Worm (Caenorhabditis elegans): Measurements from ENCODE around the gene glb-1.
A peak's percentile ranks its signal among the peaks of the same experiment; 100 is the strongest.

glb-1 gene

ce11 chrIII:8893464-8893863 lies 29.6 kb downstream of the glb-1 start, which contains the start of gene ZK637.4:
Gene ZK637.4 (plus strand): TSS chrIII:8893764.
- TF ChIP-seq atf-7 (tag; optimal IDR thresholded peaks at IDR 0.05): no peak
- no peak for TF ChIP-seq F57C9.4 (tag; optimal IDR thresholded peaks at IDR 0.05)
- TF ChIP-seq ztf-28 (GFP tag; IDR thresholded peaks at IDR 0.05): no peak
- no peak for TF ChIP-seq lin-40 (tag; optimal IDR thresholded peaks at IDR 0.05)
- no peak for TF ChIP-seq repo-1 (tag; optimal IDR thresholded peaks at IDR 0.05)
- no peak for TF ChIP-seq hmg-20 (GFP tag; IDR thresholded peaks at IDR 0.05)
- no peak for TF ChIP-seq Y79H2A.3 (GFP tag; conservative IDR thresholded peaks at IDR 0.05)
- no peak for TF ChIP-seq snpc-1.1 (tag; optimal IDR thresholded peaks at IDR 0.05; ENCODE audit: insufficient read depth)
- no peak for TF ChIP-seq T26A5.8 (tag; optimal IDR thresholded peaks at IDR 0.05)
- TF ChIP-seq egl-44 (GFP tag; IDR thresholded peaks at IDR 0.05): no peak

- TF ChIP-seq hmg-20 (GFP tag; IDR thresholded peaks at IDR 0.05): no peak
- no peak for TF ChIP-seq snpc-1.3 (tag; optimal IDR thresholded peaks at IDR 0.05; ENCODE audit: insufficient read depth)
- no peak for TF ChIP-seq efl-1 (GFP tag; optimal IDR thresholded peaks at IDR 0.05)
- TF ChIP-seq lsl-1 (GFP tag; optimal IDR thresholded peaks at IDR 0.05): no peak
- TF ChIP-seq nhr-90 (tag; optimal IDR thresholded peaks at IDR 0.05): no peak
- TF ChIP-seq B0336.3 (GFP tag; IDR thresholded peaks at IDR 0.05): no peak
- TF ChIP-seq ceh-58 (GFP tag; IDR thresholded peaks at IDR 0.05): no peak
- no peak for TF ChIP-seq egl-44 (GFP tag; IDR thresholded peaks at IDR 0.05)
- no peak for TF ChIP-seq rec-8 (tag; optimal IDR thresholded peaks at IDR 0.05)
- TF ChIP-seq snpc-3.4 (tag; optimal IDR thresholded peaks at IDR 0.05): no peak
- TF ChIP-seq F10E7.11 (tag; optimal IDR thresholded peaks at IDR 0.05): no peak
Measured at ce11 chrIII:8889931-8890330, 33.2 kb downstream of the glb-1 start, which contains the start of gene lnkn-1. Gene lnkn-1 (plus strand): TSS chrIII:8890231.

ce11 chrIII:8888956-8889355 lies 34.1 kb downstream of the glb-1 start, which contains the start of gene ZK637.14:
Gene ZK637.14 (minus strand): TSS chrIII:8889156.
- TF ChIP-seq ztf-3 (GFP tag; optimal IDR thresholded peaks at IDR 0.05) (no peak), snpc-1.3 (tag; optimal IDR thresholded peaks at IDR 0.05; ENCODE audit: insufficient read depth) (no peak), nhr-120 (GFP tag; IDR thresholded peaks at IDR 0.05) (no peak), lin-35 (GFP tag; optimal IDR thresholded peaks at IDR 0.05) (peak in 1 of 3 experiments; percentile 8), hlh-12 (tag; optimal IDR thresholded peaks at IDR 0.05) (no peak), snpc-1.1 (tag; optimal IDR thresholded peaks at IDR 0.05; ENCODE audit: insufficient read depth) (no peak), tbp1 (GFP tag; optimal IDR thresholded peaks at IDR 0.05) (peak; percentile 11), rpc-1 (optimal IDR thresholded peaks at IDR 0.05) (no peak), rpc-1 (tag; optimal IDR thresholded peaks at IDR 0.05) (no peak), lin-54 (GFP tag; optimal IDR thresholded peaks at IDR 0.05) (peak; percentile 14), attf-5 (GFP tag; optimal IDR thresholded peaks at IDR 0.05) (peak; percentile 65), nhr-90 (tag; optimal IDR thresholded peaks at IDR 0.05) (no peak), C17E4.6 (GFP tag; IDR thresholded peaks at IDR 0.05) (no peak), ceh-27 (GFP tag; optimal IDR thresholded peaks at IDR 0.05) (no peak), mel-28 (tag; optimal IDR thresholded peaks at IDR 0.05; ENCODE audit: borderline replicate concordance) (no peak), F39B2.1 (GFP tag; IDR thresholded peaks at IDR 0.05) (no peak), Y53G8AR.9 (GFP tag; conservative IDR thresholded peaks at IDR 0.05) (no peak), Y53F4B.3 (GFP tag; IDR thresholded peaks at IDR 0.05) (no peak), ceh-79 (tag; optimal IDR thresholded peaks at IDR 0.05) (no peak), Y79H2A.3 (GFP tag; conservative IDR thresholded peaks at IDR 0.05) (no peak), lin-26 (GFP tag; IDR thresholded peaks at IDR 0.05) (no peak), nfya-2 (GFP tag; IDR thresholded peaks at IDR 0.05) (no peak), ceh-40 (GFP tag; IDR thresholded peaks at IDR 0.05) (no peak), egl-18 (GFP tag; IDR thresholded peaks at IDR 0.05) (no peak), F33H1.4 (GFP tag; IDR thresholded peaks at IDR 0.05) (no peak), madf-6 (GFP tag; IDR thresholded peaks at IDR 0.05) (no peak), ztf-18 (tag; optimal IDR thresholded peaks at IDR 0.05) (peak; percentile 70), T26A5.8 (tag; optimal IDR thresholded peaks at IDR 0.05) (no peak), hlh-26 (GFP tag; conservative IDR thresholded peaks at IDR 0.05) (no peak), Y67H2A.10 (GFP tag; conservative IDR thresholded peaks at IDR 0.05) (no peak), F57A8.1 (GFP tag; optimal IDR thresholded peaks at IDR 0.05) (no peak), C06A6.2 (GFP tag; conservative IDR thresholded peaks at IDR 0.05) (no peak)
